Worm (Caenorhabditis elegans) whole organism, late embryonic: Measurements from ENCODE around the gene F53H2.3.

Experiments
- C08G9.2 ChIP-seq: sonication (generic microtip); optimal IDR thresholded peaks from 2 replicates; lab custom pipeline; 2016; ENCODE audit warnings: mild to moderate bottlenecking, missing genetic modification characterization, moderate library complexity, missing compliant biosample characterization
- C38D4.7 ChIP-seq: fragments of 200-800 bp; sonication (Bioruptor generic); optimal IDR thresholded peaks from 2 replicates; lab custom pipeline; 2018; ENCODE audit warnings: mild to moderate bottlenecking, missing genetic modification characterization, moderate library complexity, missing compliant biosample characterization
- T23F11.4 ChIP-seq: fragments of 200-800 bp; sonication (Bioruptor generic); optimal IDR thresholded peaks from 2 replicates; lab custom pipeline; 2018; ENCODE audit warnings: mild to moderate bottlenecking, missing genetic modification characterization, missing compliant biosample characterization
- Y22D7AL.16 ChIP-seq: sonication (generic microtip); optimal IDR thresholded peaks from 2 replicates; lab custom pipeline; 2016; ENCODE audit warnings: missing genetic modification characterization, missing compliant biosample characterization
- ama-1 ChIP-seq: fragments of 150-350 bp; optimal IDR thresholded peaks from 2 replicates; lab custom pipeline; 2014
- ceh-14 ChIP-seq: sonication (generic microtip); optimal IDR thresholded peaks from 2 replicates; lab custom pipeline; 2016; ENCODE audit warnings: missing genotype, missing genetic modification characterization, missing compliant biosample characterization
- ceh-18 ChIP-seq: sonication (generic microtip); optimal IDR thresholded peaks from 2 replicates; lab custom pipeline; 2016; ENCODE audit warnings: missing genetic modification characterization, missing compliant biosample characterization
- ceh-2 ChIP-seq: sonication (generic microtip); optimal IDR thresholded peaks from 2 replicates; lab custom pipeline; 2016; ENCODE audit warnings: missing genotype, missing genetic modification characterization, missing compliant biosample characterization
- ceh-22 ChIP-seq: sonication (generic microtip); optimal IDR thresholded peaks from 2 replicates; lab custom pipeline; 2017; ENCODE audit warnings: missing biosample characterization, missing genetic modification characterization
- ceh-24 ChIP-seq: sonication (generic microtip); optimal IDR thresholded peaks from 2 replicates; lab custom pipeline; 2016; ENCODE audit warnings: mild to moderate bottlenecking, missing genetic modification characterization, missing compliant biosample characterization
- ceh-31 ChIP-seq: sonication (generic microtip); optimal IDR thresholded peaks from 2 replicates; lab custom pipeline; 2016; ENCODE audit warnings: missing genetic modification characterization, missing compliant biosample characterization
- ceh-34 ChIP-seq: sonication (generic microtip); optimal IDR thresholded peaks from 2 replicates; lab custom pipeline; 2016; ENCODE audit warnings: mild to moderate bottlenecking, missing genetic modification characterization, missing compliant biosample characterization
- che-1 ChIP-seq: sonication (generic microtip); optimal IDR thresholded peaks from 2 replicates; lab custom pipeline; 2016; ENCODE audit warnings: mild to moderate bottlenecking, missing genetic modification characterization, missing compliant biosample characterization
- dve-1 ChIP-seq: sonication (generic microtip); optimal IDR thresholded peaks from 2 replicates; lab custom pipeline; 2017; ENCODE audit warnings: antibody characterized with exemption, mild to moderate bottlenecking, missing genetic modification characterization, missing compliant biosample characterization
- ets-4 ChIP-seq: sonication (generic microtip); optimal IDR thresholded peaks from 2 replicates; lab custom pipeline; 2016; ENCODE audit warnings: missing genetic modification characterization, missing compliant biosample characterization
- fkh-6 ChIP-seq: sonication (generic microtip); optimal IDR thresholded peaks from 2 replicates; lab custom pipeline; 2016; ENCODE audit warnings: missing genetic modification characterization, missing compliant biosample characterization
- gmeb-2 ChIP-seq: sonication (generic microtip); optimal IDR thresholded peaks from 2 replicates; lab custom pipeline; 2016; ENCODE audit warnings: missing genetic modification characterization, inconsistent platforms, missing compliant biosample characterization
- hlh-30 ChIP-seq: sonication (generic microtip); optimal IDR thresholded peaks from 2 replicates; lab custom pipeline; 2017; ENCODE audit warnings: antibody characterized with exemption, missing genetic modification characterization, missing compliant biosample characterization; ENCODE audit not compliant: insufficient read depth
- hlh-6 ChIP-seq: sonication (generic microtip); optimal IDR thresholded peaks from 2 replicates; lab custom pipeline; 2016; ENCODE audit warnings: missing genotype, missing genetic modification characterization, missing compliant biosample characterization
- hlh-8 ChIP-seq: sonication (generic microtip); optimal IDR thresholded peaks from 2 replicates; lab custom pipeline; 2016; ENCODE audit warnings: missing genotype, missing genetic modification characterization, missing compliant biosample characterization
- lim-6 ChIP-seq: sonication (generic microtip); optimal IDR thresholded peaks from 2 replicates; lab custom pipeline; 2016; ENCODE audit warnings: missing genetic modification characterization, missing compliant biosample characterization
- mec-3 ChIP-seq: sonication (generic microtip); optimal IDR thresholded peaks from 2 replicates; lab custom pipeline; 2016; ENCODE audit warnings: borderline replicate concordance, missing genetic modification characterization, missing compliant biosample characterization
- nfya-1 ChIP-seq: sonication (generic microtip); optimal IDR thresholded peaks from 2 replicates; lab custom pipeline; 2017; ENCODE audit warnings: missing genetic modification characterization, mild to moderate bottlenecking, missing compliant biosample characterization, antibody characterized with exemption, moderate library complexity
- npax-4 ChIP-seq: sonication (generic microtip); optimal IDR thresholded peaks from 2 replicates; lab custom pipeline; 2016; ENCODE audit warnings: missing genetic modification characterization, missing compliant biosample characterization
- pax-1 ChIP-seq: fragments of 150-350 bp; optimal IDR thresholded peaks from 2 replicates; lab custom pipeline; 2014; ENCODE audit warnings: missing biosample characterization, missing genetic modification characterization
- pha-2 ChIP-seq: sonication (generic microtip); optimal IDR thresholded peaks from 2 replicates; lab custom pipeline; 2017; ENCODE audit warnings: mild to moderate bottlenecking, missing genetic modification characterization, missing compliant biosample characterization
- pha-4 ChIP-seq: fragments of 150-350 bp; optimal IDR thresholded peaks from 2 replicates; lab custom pipeline; 2018; ENCODE audit warnings: missing biosample characterization, missing genetic modification reagents, missing genetic modification characterization
- pros-1 ChIP-seq: fragments of 150-350 bp; optimal IDR thresholded peaks from 2 replicates; lab custom pipeline; 2014; ENCODE audit warnings: missing biosample characterization, missing genetic modification reagents, missing genetic modification characterization
- ref-2 ChIP-seq: sonication (generic microtip); optimal IDR thresholded peaks from 2 replicates; lab custom pipeline; 2016; ENCODE audit warnings: missing genetic modification characterization, missing compliant biosample characterization
- rnt-1 ChIP-seq: sonication (generic microtip); optimal IDR thresholded peaks from 2 replicates; lab custom pipeline; 2016; ENCODE audit warnings: missing genetic modification characterization, missing compliant biosample characterization
- sox-2 ChIP-seq: fragments of 200-800 bp; sonication (Bioruptor generic); IDR thresholded peaks from 2 replicates; pipeline ENCODE4 v1.3.6; 2022; ENCODE audit warnings: missing genetic modification reagents, missing genetic modification characterization, missing compliant biosample characterization
- syd-9 ChIP-seq: sonication (generic microtip); optimal IDR thresholded peaks from 2 replicates; lab custom pipeline; 2016; ENCODE audit warnings: mild to moderate bottlenecking, missing genetic modification characterization, moderate library complexity, missing compliant biosample characterization
- tbx-2 ChIP-seq: sonication (generic microtip); optimal IDR thresholded peaks from 2 replicates; lab custom pipeline; 2016; ENCODE audit warnings: missing genetic modification characterization, missing compliant biosample characterization
- tbx-7 ChIP-seq: sonication (generic microtip); optimal IDR thresholded peaks from 2 replicates; lab custom pipeline; 2016; ENCODE audit warnings: missing genotype, missing genetic modification characterization, missing compliant biosample characterization
- ttx-3 ChIP-seq: sonication (generic microtip); optimal IDR thresholded peaks from 2 replicates; lab custom pipeline; 2016; ENCODE audit warnings: missing genetic modification reagents, missing genetic modification characterization, missing compliant biosample characterization
- unc-42 ChIP-seq: sonication (generic microtip); optimal IDR thresholded peaks from 2 replicates; lab custom pipeline; 2016; ENCODE audit warnings: missing genotype, missing genetic modification characterization, missing compliant biosample characterization
- unc-55 ChIP-seq: sonication (generic microtip); optimal IDR thresholded peaks from 2 replicates; lab custom pipeline; 2017; ENCODE audit warnings: missing biosample characterization, missing genetic modification reagents, missing genetic modification characterization
- unc-86 ChIP-seq: sonication (generic microtip); optimal IDR thresholded peaks from 2 replicates; lab custom pipeline; 2016; ENCODE audit warnings: missing genetic modification characterization, missing compliant biosample characterization
- zip-5 ChIP-seq: sonication (generic microtip); optimal IDR thresholded peaks from 2 replicates; lab custom pipeline; 2016; ENCODE audit warnings: missing genetic modification characterization, missing compliant biosample characterization
- ztf-16 ChIP-seq: sonication (generic microtip); optimal IDR thresholded peaks from 2 replicates; lab custom pipeline; 2017; ENCODE audit warnings: missing genetic modification characterization, missing compliant biosample characterization

F53H2.3 gene

DNA sequence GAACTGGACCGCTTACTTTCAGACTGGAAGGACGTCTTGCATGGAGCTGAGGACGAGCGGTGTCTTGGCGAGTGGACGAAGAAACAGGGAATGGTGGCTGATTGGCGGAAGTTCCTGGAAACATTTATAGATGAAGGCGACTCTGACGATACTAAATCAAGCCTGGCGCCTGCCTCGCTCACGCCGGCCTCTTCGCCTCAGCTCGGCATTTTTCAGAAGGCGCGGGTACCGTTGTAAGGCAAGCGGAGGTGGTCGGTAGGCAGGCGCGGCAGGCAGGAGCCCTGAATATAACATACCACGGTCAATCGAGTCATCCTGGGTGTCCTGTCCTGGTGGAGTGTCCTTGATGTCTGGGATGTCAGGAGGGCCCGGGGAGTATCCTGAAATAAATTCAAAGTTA, 34.3 kb upstream of the F53H2.3 start:
- TF ChIP-seq dve-1 (tag; lab: Kevin White, UChicago) (no peak), ama-1 (no peak)

ce11 chrV:20431390-20431789, 19.8 kb upstream of the F53H2.3 start:
- TF ChIP-seq pha-2 (tag; lab: Kevin White, UChicago), result peak; percentile 54

ce11 chrV:20425183-20425400, 13.5 kb upstream of the F53H2.3 start, which contains the start of the genes fce-2 and F48F5.8:
TSS of gene fce-2 (plus strand) at chrV:20425301.
TSS of gene F48F5.8 (plus strand) at chrV:20425342.
- TF ChIP-seq ceh-22 (tag; lab: Kevin White, UChicago), result no peak
- TF ChIP-seq pha-2 (tag; lab: Kevin White, UChicago), result no peak
- TF ChIP-seq ceh-2 (tag; lab: Kevin White, UChicago), result no peak
- TF ChIP-seq Y22D7AL.16 (tag; lab: Kevin White, UChicago), result no peak
- TF ChIP-seq ceh-14 (tag; lab: Kevin White, UChicago), result no peak
- no peak for TF ChIP-seq ztf-16
- no peak for TF ChIP-seq syd-9 (tag; lab: Kevin White, UChicago)

DNA sequence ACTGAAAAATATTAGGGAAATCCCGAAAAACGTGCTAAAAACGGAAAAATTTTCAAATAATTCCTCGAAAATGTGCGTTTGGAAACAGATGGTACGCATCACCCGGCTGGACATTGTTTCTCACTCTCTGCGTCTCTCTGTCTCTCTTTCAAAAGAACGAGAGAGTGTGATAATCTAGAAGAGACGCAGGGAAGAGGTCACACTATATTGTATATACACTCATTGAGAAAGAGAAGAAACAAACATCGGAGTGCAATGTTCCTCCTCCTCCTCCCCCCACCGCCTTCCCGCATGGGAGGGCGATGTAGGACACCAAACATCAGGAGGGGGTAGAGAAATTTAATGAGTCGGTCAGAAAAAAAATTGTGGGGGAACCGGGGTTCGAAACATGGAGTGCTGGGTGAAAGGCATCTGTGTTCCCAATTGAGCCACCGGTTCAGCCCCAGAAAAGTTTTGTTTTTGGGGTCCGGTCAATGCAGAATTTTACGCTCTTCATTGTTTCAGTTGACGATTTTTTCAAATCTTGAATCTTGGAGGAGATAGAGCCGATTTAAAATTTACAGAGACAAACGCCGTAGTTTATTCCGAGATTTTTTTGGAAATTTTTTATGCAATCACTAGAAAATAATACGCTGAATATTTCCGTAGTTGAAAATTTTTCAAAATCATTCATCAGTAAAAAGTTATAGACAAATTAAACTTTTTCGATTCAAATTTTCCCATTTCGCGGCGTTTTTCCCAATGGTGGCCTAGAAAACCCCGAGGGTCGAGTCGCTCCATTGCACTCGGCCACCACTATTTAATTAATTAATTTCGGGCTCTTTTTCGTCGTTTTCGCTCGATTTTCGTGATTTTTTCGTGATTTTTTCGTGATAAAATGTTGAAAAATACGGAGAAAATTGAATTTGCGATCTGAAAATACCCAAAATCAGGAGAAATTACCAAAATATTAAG, 12.9 kb upstream of the F53H2.3 start:
- TF ChIP-seq ceh-14 (tag; lab: Kevin White, UChicago), result peak; percentile 78
- TF ChIP-seq tbx-7 (tag; lab: Kevin White, UChicago), result peak; percentile 78
- TF ChIP-seq pha-4, result no peak
- TF ChIP-seq gmeb-2 (tag; lab: Kevin White, UChicago), result peak; percentile 31
- no peak for TF ChIP-seq che-1
- TF ChIP-seq ceh-31 (tag; lab: Kevin White, UChicago), result peak; percentile 90
- TF ChIP-seq sox-2, result peak; percentile 39
- TF ChIP-seq unc-55 (GFP tag; lab: Kevin White, UChicago), result peak; percentile 27
- peak; percentile 9 for TF ChIP-seq ztf-16
- peak; percentile 72 for TF ChIP-seq ceh-2 (tag; lab: Kevin White, UChicago)
- no peak for TF ChIP-seq C38D4.7 (GFP tag; lab: Kevin White, UChicago)
- peak; percentile 60 for TF ChIP-seq nfya-1 (tag; lab: Kevin White, UChicago)
- peak; percentile 89 for TF ChIP-seq C08G9.2 (tag; lab: Kevin White, UChicago)
- TF ChIP-seq pax-1 (tag; lab: Kevin White, UChicago), result peak; percentile 43
- TF ChIP-seq unc-42 (tag; lab: Kevin White, UChicago), result peak; percentile 87
- peak; percentile 46 for TF ChIP-seq zip-5 (tag; lab: Kevin White, UChicago)
- peak; percentile 17 for TF ChIP-seq pha-2 (tag; lab: Kevin White, UChicago)
- TF ChIP-seq ets-4, result peak; percentile 79
- TF ChIP-seq ttx-3 (tag; lab: Kevin White, UChicago), result no peak
- no peak for TF ChIP-seq hlh-6 (tag; lab: Kevin White, UChicago)
- TF ChIP-seq unc-86 (tag; lab: Kevin White, UChicago), result no peak
- peak; percentile 50 for TF ChIP-seq ref-2 (tag; lab: Kevin White, UChicago)
- TF ChIP-seq Y22D7AL.16 (tag; lab: Kevin White, UChicago), result no peak
- no peak for TF ChIP-seq ama-1
- TF ChIP-seq T23F11.4 (GFP tag; lab: Kevin White, UChicago), result no peak
- TF ChIP-seq fkh-6 (tag; lab: Kevin White, UChicago), result peak; percentile 37
- no peak for TF ChIP-seq npax-4 (tag; lab: Kevin White, UChicago)
- peak; percentile 41 for TF ChIP-seq rnt-1 (tag; lab: Kevin White, UChicago)
- peak; percentile 47 for TF ChIP-seq lim-6 (tag; lab: Kevin White, UChicago)
- peak; percentile 63 for TF ChIP-seq tbx-2 (tag; lab: Kevin White, UChicago)
- peak; percentile 68 for TF ChIP-seq hlh-8 (tag; lab: Kevin White, UChicago)
- peak; percentile 52 for TF ChIP-seq ceh-34 (tag; lab: Kevin White, UChicago)
- peak; percentile 56 for TF ChIP-seq ceh-18 (tag; lab: Kevin White, UChicago)
- peak; percentile 69 for TF ChIP-seq hlh-30 (tag; lab: Kevin White, UChicago)
- peak; percentile 67 for TF ChIP-seq mec-3 (tag; lab: Kevin White, UChicago)
- TF ChIP-seq pros-1 (tag; lab: Kevin White, UChicago), result peak; percentile 47
- no peak for TF ChIP-seq ceh-24 (tag; lab: Kevin White, UChicago)
- no peak for TF ChIP-seq syd-9 (tag; lab: Kevin White, UChicago)
